Worm (Caenorhabditis elegans): ENCODE data around the gene M163.8.

DNA sequence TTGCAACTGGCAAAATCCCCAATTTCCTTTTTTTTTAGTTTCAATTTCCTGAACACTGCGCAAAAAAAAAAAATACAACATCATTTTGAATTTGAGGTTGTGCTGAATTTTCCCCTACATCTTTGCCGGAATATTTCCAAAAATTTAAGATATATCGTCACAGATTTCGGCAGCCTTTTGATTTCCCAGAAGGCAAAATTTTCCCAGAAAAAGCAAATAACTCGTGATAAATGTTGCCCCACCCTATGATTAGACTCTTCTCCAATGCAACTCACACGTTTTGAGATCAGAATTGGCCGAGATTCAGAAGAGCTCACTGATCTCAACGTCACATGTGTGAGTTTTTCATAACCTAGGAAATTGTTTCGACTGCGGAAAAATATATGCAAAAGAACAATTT lies 7.5 kb downstream of the M163.8 start:
- TF ChIP-seq nhr-11 (tag; optimal IDR thresholded peaks at IDR 0.05), result no peak
- no peak for TF ChIP-seq nhr-28 (tag; optimal IDR thresholded peaks at IDR 0.05)
- no peak for TF ChIP-seq jun-1 (tag; optimal IDR thresholded peaks at IDR 0.05)
- TF ChIP-seq elt-2 (tag; optimal IDR thresholded peaks at IDR 0.05), result no peak
- TF ChIP-seq unc-62 (GFP tag; optimal IDR thresholded peaks at IDR 0.05), result no peak
- TF ChIP-seq aly-2 (tag; optimal IDR thresholded peaks at IDR 0.05), result no peak
- no peak for TF ChIP-seq nhr-76 (tag; optimal IDR thresholded peaks at IDR 0.05)
- TF ChIP-seq zag-1 (tag; optimal IDR thresholded peaks at IDR 0.05), result no peak
- no peak for TF ChIP-seq pha-4 (tag; optimal IDR thresholded peaks at IDR 0.05)
